Worm (Caenorhabditis elegans) whole organism, L4 larva: ENCODE results near the gene nep-17.

Experiments used
- D1046.2 ChIP-seq: fragments of 200-800 bp; sonication (Bioruptor generic); IDR thresholded peaks from 2 replicates; pipeline ENCODE4 v1.3.6; 2022; ENCODE audit warnings: missing genetic modification characterization, missing compliant biosample characterization
- F10B5.3 ChIP-seq: sonication (generic microtip); optimal IDR thresholded peaks from 2 replicates; lab custom pipeline; 2016; ENCODE audit warnings: mild to moderate bottlenecking, missing genetic modification characterization, missing compliant biosample characterization
- F26F4.8 ChIP-seq: fragments of 200-800 bp; sonication (Bioruptor generic); conservative IDR thresholded peaks from 2 replicates; pipeline ENCODE4 v1.3.6; 2022; ENCODE audit warnings: missing genetic modification characterization, missing compliant biosample characterization
- R02D3.7 ChIP-seq: fragments of 150-350 bp; sonication (generic microtip); optimal IDR thresholded peaks from 3 replicates; lab custom pipeline; 2014; ENCODE audit warnings: missing biosample characterization, missing genetic modification characterization
- T26A8.4 ChIP-seq: fragments of 200-800 bp; sonication (Bioruptor generic); IDR thresholded peaks from 2 replicates; pipeline ENCODE4 v1.3.6; 2022; ENCODE audit warnings: missing genetic modification characterization, missing compliant biosample characterization
- Y48G9A.11 ChIP-seq: fragments of 200-800 bp; sonication (Bioruptor generic); IDR thresholded peaks from 2 replicates; pipeline ENCODE4 v1.3.6; 2022; ENCODE audit warnings: missing genetic modification reagents, missing genetic modification characterization, missing compliant biosample characterization
- ceh-20 ChIP-seq: fragments of 200-800 bp; sonication (Bioruptor generic); IDR thresholded peaks from 2 replicates; pipeline ENCODE4 v1.3.6; 2022; ENCODE audit warnings: missing genetic modification reagents, missing genetic modification characterization, missing compliant biosample characterization
- ceh-28 ChIP-seq: fragments of 150-350 bp; optimal IDR thresholded peaks from 2 replicates; lab custom pipeline; 2014; ENCODE audit warnings: missing biosample characterization, missing genetic modification reagents, missing genetic modification characterization
- ceh-32 ChIP-seq: sonication (generic microtip); optimal IDR thresholded peaks from 2 replicates; lab custom pipeline; 2016; ENCODE audit warnings: mild to moderate bottlenecking, missing genetic modification characterization, missing compliant biosample characterization; ENCODE audit not compliant: poor library complexity
- ceh-44 ChIP-seq: fragments of 200-800 bp; sonication (Bioruptor generic); IDR thresholded peaks from 2 replicates; pipeline ENCODE4 v1.3.6; 2022; ENCODE audit warnings: missing genetic modification reagents, missing genetic modification characterization, missing compliant biosample characterization
- ctbp-1 ChIP-seq: fragments of 200-800 bp; sonication (Bioruptor generic); IDR thresholded peaks from 2 replicates; pipeline ENCODE4 v1.3.6; 2022; ENCODE audit warnings: missing genetic modification reagents, missing genetic modification characterization, missing compliant biosample characterization
- daf-16 ChIP-seq, 3 experiments: sonication (generic microtip); optimal IDR thresholded peaks; 2 replicates each; lab custom pipeline; 2016 to 2017; ENCODE audit warnings: missing genetic modification characterization in 3 of 3, missing genetic modification reagents in 3 of 3, mild to moderate bottlenecking in 2 of 3, missing compliant biosample characterization in 2 of 3, missing biosample characterization in 1 of 3, moderate library complexity in 1 of 3
- daf-8 ChIP-seq: fragments of 200-800 bp; sonication (Bioruptor generic); IDR thresholded peaks from 2 replicates; pipeline ENCODE4 v1.3.6; 2022; ENCODE audit warnings: missing genetic modification characterization, missing compliant biosample characterization
- dmd-6 ChIP-seq: fragments of 200-800 bp; sonication (Bioruptor generic); IDR thresholded peaks from 2 replicates; pipeline ENCODE4 v1.3.6; 2022; ENCODE audit warnings: missing genetic modification reagents, missing genetic modification characterization, missing compliant biosample characterization
- dpl-1 ChIP-seq: fragments of 150-350 bp; optimal IDR thresholded peaks from 2 replicates; lab custom pipeline; 2014; ENCODE audit warnings: missing biosample characterization, missing genetic modification reagents, missing genetic modification characterization
- dve-1 ChIP-seq: sonication (generic microtip); optimal IDR thresholded peaks from 2 replicates; lab custom pipeline; 2017; ENCODE audit warnings: antibody characterized with exemption, mild to moderate bottlenecking, missing genetic modification characterization, missing compliant biosample characterization; ENCODE audit not compliant: insufficient read depth
- egl-43 ChIP-seq: fragments of 200-800 bp; sonication (Bioruptor generic); IDR thresholded peaks from 2 replicates; pipeline ENCODE4 v1.3.6; 2022; ENCODE audit warnings: missing genetic modification reagents, missing genetic modification characterization, missing compliant biosample characterization
- gei-8 ChIP-seq: fragments of 200-800 bp; sonication (Bioruptor generic); optimal IDR thresholded peaks from 2 replicates; lab custom pipeline; 2018; ENCODE audit warnings: mild to moderate bottlenecking, missing genetic modification characterization, missing compliant biosample characterization
- hif-1 ChIP-seq, 2 experiments: sonication (generic microtip); optimal IDR thresholded peaks; 2 replicates each; lab custom pipeline; 2016 to 2017; ENCODE audit warnings: missing compliant biosample characterization in 2 of 2, missing genetic modification characterization in 2 of 2, missing genetic modification reagents in 2 of 2, missing genotype in 2 of 2, mild to moderate bottlenecking in 1 of 2
- hlh-11 ChIP-seq: fragments of 200-800 bp; sonication (Bioruptor generic); optimal IDR thresholded peaks from 2 replicates; lab custom pipeline; 2018; ENCODE audit warnings: mild to moderate bottlenecking, missing genetic modification characterization, missing compliant biosample characterization
- hlh-30 ChIP-seq: sonication (generic microtip); optimal IDR thresholded peaks from 2 replicates; lab custom pipeline; 2017; ENCODE audit warnings: antibody characterized with exemption, mild to moderate bottlenecking, missing genetic modification characterization, missing compliant biosample characterization; ENCODE audit not compliant: insufficient read depth
- hmg-1.1 ChIP-seq: fragments of 200-800 bp; sonication (Bioruptor generic); IDR thresholded peaks from 2 replicates; pipeline ENCODE4 v1.3.6; 2022; ENCODE audit warnings: missing genetic modification reagents, missing genetic modification characterization, missing compliant biosample characterization
- lin-13 ChIP-seq: fragments of 150-350 bp; optimal IDR thresholded peaks from 2 replicates; lab custom pipeline; 2014; ENCODE audit warnings: missing biosample characterization, missing genetic modification reagents, missing genetic modification characterization
- lin-29 ChIP-seq: fragments of 200-800 bp; sonication (Bioruptor generic); IDR thresholded peaks from 2 replicates; pipeline ENCODE4 v1.3.6; 2022; ENCODE audit warnings: missing genetic modification reagents, missing genetic modification characterization, missing compliant biosample characterization
- lin-38 ChIP-seq: fragments of 200-800 bp; sonication (Bioruptor generic); IDR thresholded peaks from 2 replicates; pipeline ENCODE4 v1.3.6; 2022; ENCODE audit warnings: missing genetic modification reagents, missing genetic modification characterization, missing compliant biosample characterization
- lir-3 ChIP-seq: sonication (generic microtip); optimal IDR thresholded peaks from 2 replicates; lab custom pipeline; 2016; ENCODE audit warnings: mild to moderate bottlenecking, missing genetic modification characterization, missing compliant biosample characterization
- lsy-2 ChIP-seq, 2 experiments: fragments of 150-350 bp in 1 of 2; sonication (generic microtip) in 1 of 2; optimal IDR thresholded peaks; 2 replicates each; lab custom pipeline; 2014 to 2017; ENCODE audit warnings: missing biosample characterization in 2 of 2, missing genetic modification characterization in 2 of 2
- mep-1 ChIP-seq: fragments of 150-350 bp; sonication (generic microtip); optimal IDR thresholded peaks from 3 replicates; lab custom pipeline; 2014; ENCODE audit warnings: missing biosample characterization, missing genetic modification characterization
- mes-2 ChIP-seq: sonication (generic microtip); optimal IDR thresholded peaks from 2 replicates; lab custom pipeline; 2016; ENCODE audit warnings: missing genotype, mild to moderate bottlenecking, missing genetic modification characterization, missing compliant biosample characterization; ENCODE audit not compliant: poor library complexity, severe bottlenecking
- mxl-2 ChIP-seq: fragments of 200-800 bp; sonication (Bioruptor generic); conservative IDR thresholded peaks from 2 replicates; pipeline ENCODE4 v1.3.6; 2022; ENCODE audit warnings: missing genetic modification reagents, missing genetic modification characterization, missing compliant biosample characterization
- mxl-3 ChIP-seq: fragments of 200-800 bp; sonication (Bioruptor generic); optimal IDR thresholded peaks from 2 replicates; lab custom pipeline; 2018; ENCODE audit warnings: mild to moderate bottlenecking, missing genetic modification characterization, missing compliant biosample characterization
- nhr-102 ChIP-seq: sonication (generic microtip); optimal IDR thresholded peaks from 2 replicates; lab custom pipeline; 2016; ENCODE audit warnings: mild to moderate bottlenecking, missing genetic modification characterization, moderate library complexity, missing compliant biosample characterization
- nhr-11 ChIP-seq: fragments of 150-350 bp; optimal IDR thresholded peaks from 2 replicates; lab custom pipeline; 2014; ENCODE audit warnings: missing biosample characterization, missing genetic modification characterization
- nhr-25 ChIP-seq: sonication (generic microtip); optimal IDR thresholded peaks from 2 replicates; lab custom pipeline; 2017; ENCODE audit warnings: missing genetic modification characterization, mild to moderate bottlenecking, missing compliant biosample characterization, antibody characterized with exemption, moderate library complexity, borderline replicate concordance; ENCODE audit not compliant: insufficient read depth
- nhr-28 ChIP-seq: fragments of 150-350 bp; optimal IDR thresholded peaks from 2 replicates; lab custom pipeline; 2014; ENCODE audit warnings: missing biosample characterization, missing genetic modification characterization
- nhr-41 ChIP-seq: fragments of 200-800 bp; sonication (Bioruptor generic); IDR thresholded peaks from 2 replicates; pipeline ENCODE4 v1.3.6; 2022; ENCODE audit warnings: missing genetic modification reagents, missing genetic modification characterization, missing compliant biosample characterization
- nhr-77 ChIP-seq: fragments of 150-350 bp; optimal IDR thresholded peaks from 2 replicates; lab custom pipeline; 2014; ENCODE audit warnings: missing biosample characterization, missing genetic modification characterization
- pha-4 ChIP-seq, 2 experiments: fragments of 150-350 bp in 1 of 2; fragments of 200-800 bp in 1 of 2; sonication (Bioruptor generic) in 1 of 2; IDR thresholded peaks in 1 of 2; optimal IDR thresholded peaks in 1 of 2; 2 replicates each; pipeline versions ENCODE4 v1.3.6 to Lab custom; 2014 to 2022; ENCODE audit warnings: missing genetic modification characterization in 2 of 2, missing genetic modification reagents in 2 of 2, missing biosample characterization in 1 of 2, missing compliant biosample characterization in 1 of 2
- rbr-2 ChIP-seq: sonication (generic microtip); optimal IDR thresholded peaks from 2 replicates; lab custom pipeline; 2016; ENCODE audit warnings: missing genotype, missing genetic modification characterization, missing compliant biosample characterization
- saeg-2 ChIP-seq: fragments of 200-800 bp; sonication (Bioruptor generic); IDR thresholded peaks from 2 replicates; pipeline ENCODE4 v1.3.6; 2022; ENCODE audit warnings: missing genetic modification reagents, missing genetic modification characterization, missing compliant biosample characterization
- sdz-12 ChIP-seq: fragments of 200-800 bp; sonication (Bioruptor generic); optimal IDR thresholded peaks from 2 replicates; lab custom pipeline; 2018; ENCODE audit warnings: mild to moderate bottlenecking, missing genetic modification characterization, missing compliant biosample characterization
- spr-3 ChIP-seq: fragments of 200-800 bp; sonication (Bioruptor generic); optimal IDR thresholded peaks from 2 replicates; lab custom pipeline; 2018; ENCODE audit warnings: mild to moderate bottlenecking, missing genetic modification characterization, missing compliant biosample characterization
- tra-1 ChIP-seq: fragments of 200-800 bp; sonication (Bioruptor generic); IDR thresholded peaks from 2 replicates; pipeline ENCODE4 v1.3.6; 2022; ENCODE audit warnings: missing genetic modification reagents, missing genetic modification characterization, missing compliant biosample characterization
- unc-39 ChIP-seq: sonication (generic microtip); optimal IDR thresholded peaks from 2 replicates; lab custom pipeline; 2017; ENCODE audit warnings: missing biosample characterization, missing genetic modification characterization
- unc-62 ChIP-seq, 3 experiments: fragments of 150-350 bp in 1 of 3; sonication (generic microtip); optimal IDR thresholded peaks in 2 of 3; peaks in 1 of 3; 1 replicate in 1 of 3; 2 replicates in 2 of 3; lab custom pipeline; 2014 to 2017; ENCODE audit warnings: missing biosample characterization in 3 of 3, missing genetic modification characterization in 3 of 3, missing genetic modification reagents in 3 of 3, missing genotype in 1 of 3
- vab-7 ChIP-seq: fragments of 200-800 bp; sonication (Bioruptor generic); IDR thresholded peaks from 2 replicates; pipeline ENCODE4 v1.3.6; 2022; ENCODE audit warnings: missing genetic modification reagents, missing genetic modification characterization, missing compliant biosample characterization
- zip-11 ChIP-seq: fragments of 200-800 bp; sonication (Bioruptor generic); IDR thresholded peaks from 2 replicates; pipeline ENCODE4 v1.3.6; 2022; ENCODE audit warnings: missing genetic modification characterization, missing compliant biosample characterization
- zip-2 ChIP-seq: fragments of 150-350 bp; optimal IDR thresholded peaks from 2 replicates; lab custom pipeline; 2014; ENCODE audit warnings: missing biosample characterization, missing genetic modification characterization

nep-17 gene

ce11 chrII:13477230-13477629 is 30.4 kb upstream of the nep-17 start:
- no peak for TF ChIP-seq nhr-11 (tag; lab: Kevin White, UChicago)
- TF ChIP-seq nhr-77: no peak
- peak; percentile 58 for TF ChIP-seq dpl-1
- no peak for TF ChIP-seq ceh-32
- TF ChIP-seq F26F4.8 (GFP tag; lab: Robert Waterston, UW): no peak
- TF ChIP-seq R02D3.7 (tag; lab: Kevin White, UChicago): no peak
- peak in 1 of 2 experiments; percentile 79 for TF ChIP-seq lsy-2 (tag; optimal IDR thresholded peaks at IDR 0.05; lab: Kevin White, UChicago)
- no peak for TF ChIP-seq ceh-20 (GFP tag; lab: Robert Waterston, UW)
- TF ChIP-seq hif-1 (tag; optimal IDR thresholded peaks at IDR 0.05; lab: Kevin White, UChicago): peak in 1 of 2 experiments; percentile 5
- TF ChIP-seq vab-7: no peak
- TF ChIP-seq nhr-41 (GFP tag; lab: Robert Waterston, UW): no peak
- peak; percentile 48; the same call in 1 of the 2 replicates for TF ChIP-seq hmg-1.1 (GFP tag; lab: Robert Waterston, UW)
- TF ChIP-seq ceh-28 (tag; lab: Kevin White, UChicago): no peak
- TF ChIP-seq hlh-11 (tag; lab: Kevin White, UChicago): peak; percentile 50
- TF ChIP-seq nhr-25 (tag; lab: Kevin White, UChicago): no peak
- TF ChIP-seq unc-39 (tag; lab: Kevin White, UChicago): no peak
- TF ChIP-seq saeg-2 (GFP tag; lab: Robert Waterston, UW): no peak
- peak; percentile 29; the same call in 1 of the 2 replicates for TF ChIP-seq dmd-6 (GFP tag; lab: Robert Waterston, UW)
- no peak for TF ChIP-seq mxl-3 (GFP tag; lab: Kevin White, UChicago)
- TF ChIP-seq daf-8 (GFP tag; lab: Robert Waterston, UW): no peak
- TF ChIP-seq unc-62 (GFP tag; optimal IDR thresholded peaks at IDR 0.05 in 1 of 2; lab: Kevin White, UChicago): no peak
- TF ChIP-seq unc-62 (tag; optimal IDR thresholded peaks at IDR 0.05; lab: Kevin White, UChicago): no peak
- peak; percentile 36 for TF ChIP-seq nhr-28 (tag; lab: Kevin White, UChicago)
- no peak for TF ChIP-seq gei-8 (GFP tag; lab: Kevin White, UChicago)
- TF ChIP-seq pha-4 (GFP tag; IDR thresholded peaks at IDR 0.05; lab: Robert Waterston, UW): no peak
- TF ChIP-seq pha-4 (tag; optimal IDR thresholded peaks at IDR 0.05; lab: Kevin White, UChicago): peak; percentile 24
- TF ChIP-seq spr-3: no peak
- TF ChIP-seq zip-2 (tag; lab: Kevin White, UChicago): no peak
- 0 out of 2 replicates have a peak, but pooled peaks have one; percentile 22 for TF ChIP-seq egl-43 (GFP tag; lab: Robert Waterston, UW)
- TF ChIP-seq sdz-12 (GFP tag; lab: Kevin White, UChicago): no peak
- no peak for TF ChIP-seq ctbp-1
- no peak for TF ChIP-seq Y48G9A.11 (GFP tag; lab: Robert Waterston, UW)
- TF ChIP-seq nhr-102: no peak
- TF ChIP-seq zip-11 (GFP tag; lab: Robert Waterston, UW): no peak
- no peak for TF ChIP-seq lir-3 (tag; lab: Kevin White, UChicago)
- TF ChIP-seq D1046.2 (GFP tag; lab: Robert Waterston, UW): no peak
- TF ChIP-seq F10B5.3: no peak
- peak; percentile 61; the same call in 1 of the 2 replicates for TF ChIP-seq lin-29 (GFP tag; lab: Robert Waterston, UW)
- TF ChIP-seq mes-2 (tag; lab: Kevin White, UChicago): peak; percentile 76
- TF ChIP-seq mxl-2: no peak
- peak; percentile 15; the same call in 1 of the 2 replicates for TF ChIP-seq T26A8.4 (GFP tag; lab: Robert Waterston, UW)
- TF ChIP-seq dve-1 (tag; lab: Kevin White, UChicago): peak; percentile 55
- peak; percentile 42 for TF ChIP-seq mep-1 (tag; lab: Kevin White, UChicago)
- no peak for TF ChIP-seq ceh-44 (GFP tag; lab: Robert Waterston, UW)
- TF ChIP-seq daf-16 (GFP tag; optimal IDR thresholded peaks at IDR 0.05; lab: Kevin White, UChicago): no peak
- TF ChIP-seq daf-16 (tag; optimal IDR thresholded peaks at IDR 0.05; lab: Kevin White, UChicago): peak; percentile 1
- peak; percentile 38 for TF ChIP-seq hlh-30 (tag; lab: Kevin White, UChicago)
- TF ChIP-seq tra-1: no peak
- peak; percentile 94 for TF ChIP-seq lin-38 (GFP tag; lab: Robert Waterston, UW)
- peak; percentile 7 for TF ChIP-seq rbr-2 (tag; lab: Kevin White, UChicago)
- no peak for TF ChIP-seq lin-13 (GFP tag; lab: Kevin White, UChicago)
